Worm (Caenorhabditis elegans) whole organism, early embryonic: ENCODE measurements around the gene asd-1.

Experiments used
- B0310.2 ChIP-seq: sonication (generic microtip); optimal IDR thresholded peaks from 2 replicates; lab custom pipeline; 2016; ENCODE audit warnings: mild to moderate bottlenecking, missing genetic modification characterization, missing compliant biosample characterization
- F13C5.2 ChIP-seq: sonication (generic microtip); optimal IDR thresholded peaks from 2 replicates; lab custom pipeline; 2017; ENCODE audit warnings: mild to moderate bottlenecking, missing genetic modification characterization, inconsistent platforms, missing compliant biosample characterization
- aly-1 ChIP-seq: sonication (generic microtip); optimal IDR thresholded peaks from 2 replicates; lab custom pipeline; 2016; ENCODE audit warnings: missing genetic modification characterization, missing compliant biosample characterization
- ama-1 ChIP-seq: fragments of 150-350 bp; optimal IDR thresholded peaks from 2 replicates; lab custom pipeline; 2014
- ceh-13 ChIP-seq: fragments of 200-800 bp; sonication (Bioruptor generic); optimal IDR thresholded peaks from 2 replicates; lab custom pipeline; 2018; ENCODE audit warnings: mild to moderate bottlenecking, missing genetic modification characterization, missing compliant biosample characterization
- ceh-36 ChIP-seq: sonication (generic microtip); optimal IDR thresholded peaks from 2 replicates; lab custom pipeline; 2016; ENCODE audit warnings: missing genetic modification characterization, inconsistent platforms, missing compliant biosample characterization
- ets-7 ChIP-seq: sonication (generic microtip); optimal IDR thresholded peaks from 2 replicates; lab custom pipeline; 2016; ENCODE audit warnings: missing genotype, missing genetic modification characterization, missing compliant biosample characterization
- flt-1 ChIP-seq: fragments of 200-800 bp; sonication (Bioruptor generic); IDR thresholded peaks from 2 replicates; pipeline ENCODE4 v1.3.6; 2022; ENCODE audit warnings: missing genetic modification characterization, missing compliant biosample characterization
- hmbx-1 ChIP-seq: sonication (generic microtip); optimal IDR thresholded peaks from 2 replicates; lab custom pipeline; 2016; ENCODE audit warnings: mild to moderate bottlenecking, missing genetic modification characterization, missing compliant biosample characterization
- hmg-4 ChIP-seq: fragments of 200-800 bp; sonication (Bioruptor generic); optimal IDR thresholded peaks from 2 replicates; lab custom pipeline; 2018; ENCODE audit warnings: mild to moderate bottlenecking, missing genetic modification characterization, missing compliant biosample characterization
- hnd-1 ChIP-seq: sonication (generic microtip); optimal IDR thresholded peaks from 2 replicates; lab custom pipeline; 2016; ENCODE audit warnings: missing genetic modification characterization, missing compliant biosample characterization
- pes-1 ChIP-seq: fragments of 200-800 bp; sonication (Bioruptor generic); IDR thresholded peaks from 2 replicates; pipeline ENCODE4 v1.3.6; 2022; ENCODE audit warnings: missing genetic modification reagents, missing genetic modification characterization, missing compliant biosample characterization
- scrt-1 ChIP-seq: fragments of 200-800 bp; sonication (Bioruptor generic); IDR thresholded peaks from 2 replicates; pipeline ENCODE4 v1.3.6; 2022; ENCODE audit warnings: missing genetic modification characterization, missing compliant biosample characterization
- sea-1 ChIP-seq: fragments of 200-800 bp; sonication (Bioruptor generic); conservative IDR thresholded peaks from 2 replicates; pipeline ENCODE4 v1.3.6; 2022; ENCODE audit warnings: missing genetic modification characterization, missing compliant biosample characterization
- tbx-11 ChIP-seq: fragments of 200-800 bp; sonication (Bioruptor generic); IDR thresholded peaks from 2 replicates; pipeline ENCODE4 v1.3.6; 2022; ENCODE audit warnings: missing genetic modification characterization, missing compliant biosample characterization
- tbx-37 ChIP-seq: fragments of 200-800 bp; sonication (Bioruptor generic); conservative IDR thresholded peaks from 2 replicates; pipeline ENCODE4 v1.3.6; 2022; ENCODE audit warnings: missing genetic modification reagents, missing genetic modification characterization, missing compliant biosample characterization
- tra-4 ChIP-seq: sonication (generic microtip); optimal IDR thresholded peaks from 2 replicates; lab custom pipeline; 2017; ENCODE audit warnings: missing genetic modification characterization, missing compliant biosample characterization

Gene asd-1

DNA sequence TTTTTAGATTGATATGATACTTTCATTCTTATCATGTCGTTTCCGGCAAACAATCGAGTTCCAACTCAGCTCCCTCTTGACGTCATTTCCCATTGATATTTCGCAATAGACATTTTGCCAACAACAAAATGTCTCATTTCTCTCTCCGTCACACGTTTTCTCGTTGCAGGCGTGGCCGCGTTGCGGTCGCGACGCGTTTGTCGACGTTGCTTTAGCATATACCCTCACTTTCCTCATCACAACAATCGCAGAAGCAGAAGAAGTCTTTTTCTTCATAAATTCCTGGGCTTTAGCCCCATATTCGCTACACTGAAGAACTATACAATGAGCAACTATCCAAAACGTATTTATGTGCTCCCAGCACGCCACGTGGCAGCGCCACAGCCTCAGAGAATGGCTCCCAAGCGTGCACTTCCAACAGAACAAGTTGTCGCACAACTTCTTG lies 3.4 kb upstream of the asd-1 start, which contains the start of gene xbp-1:
TSS of gene xbp-1 (plus strand) at position 151 of the 445 bp plus-strand sequence.
- no peak for TF ChIP-seq tra-4 (tag; lab: Kevin White, UChicago)
- peak; percentile 63 for TF ChIP-seq F13C5.2 (tag; lab: Kevin White, UChicago)
- 0 out of 2 replicates have a peak, but pooled peaks have one; percentile 21 for TF ChIP-seq sea-1
- peak; percentile 62 for TF ChIP-seq B0310.2
- peak; percentile 42 for TF ChIP-seq hmg-4 (GFP tag; lab: Kevin White, UChicago)
- TF ChIP-seq tbx-37: no peak
- peak; percentile 6 for TF ChIP-seq ama-1 (lab: Kevin White, UChicago)
- TF ChIP-seq hnd-1 (tag; lab: Kevin White, UChicago): no peak
- peak; percentile 15 for TF ChIP-seq aly-1 (tag; lab: Kevin White, UChicago)

DNA sequence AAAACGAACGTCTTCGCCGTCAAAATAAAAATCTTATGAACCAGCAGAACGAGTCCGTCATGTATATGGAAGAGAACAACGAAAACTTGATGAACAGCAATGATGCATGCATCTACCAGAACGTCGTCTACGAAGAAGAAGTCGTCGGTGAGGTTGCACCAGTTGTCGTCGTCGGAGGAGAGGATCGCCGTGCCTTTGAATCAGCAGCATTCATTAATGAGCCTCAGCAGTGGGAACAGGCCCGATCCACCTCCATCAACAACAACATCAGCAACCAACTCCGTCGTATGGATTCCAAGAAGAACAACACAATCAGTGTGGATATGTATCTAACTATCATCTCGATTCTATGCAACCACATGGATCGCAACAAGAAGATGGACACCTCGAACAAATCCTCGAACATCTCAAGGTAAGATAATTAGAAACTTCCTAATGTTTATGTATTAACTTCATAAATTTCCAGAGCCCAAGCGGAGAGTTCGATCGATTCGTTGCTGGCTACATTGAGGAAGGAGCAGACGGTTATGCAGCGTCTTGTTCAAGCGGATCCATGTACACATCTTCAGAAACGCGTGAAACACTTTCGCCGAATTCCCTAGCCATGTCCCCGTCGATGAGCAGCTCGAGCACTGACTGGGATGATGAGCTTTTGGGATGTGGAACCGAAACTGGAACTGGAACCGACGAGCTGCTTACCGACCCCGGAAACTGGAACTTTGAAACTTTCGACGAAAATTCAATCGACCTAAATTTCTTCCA lies 2.6 kb upstream of the asd-1 start:
- TF ChIP-seq ceh-36 (tag; lab: Kevin White, UChicago) (no peak), hnd-1 (tag; lab: Kevin White, UChicago) (no peak), pes-1 (GFP tag; lab: Robert Waterston, UW) (no peak), hmg-4 (GFP tag; lab: Kevin White, UChicago) (no peak), F13C5.2 (tag; lab: Kevin White, UChicago) (no peak), ceh-13 (no peak), ets-7 (tag; lab: Kevin White, UChicago) (no peak), tbx-11 (no peak), B0310.2 (no peak), scrt-1 (GFP tag; lab: Robert Waterston, UW) (no peak), sea-1 (no peak), tbx-37 (no peak), aly-1 (tag; lab: Kevin White, UChicago) (no peak), tra-4 (tag; lab: Kevin White, UChicago) (no peak), hmbx-1 (tag; lab: Kevin White, UChicago) (no peak), ama-1 (lab: Kevin White, UChicago) (no peak), flt-1 (GFP tag; lab: Robert Waterston, UW) (no peak)

DNA sequence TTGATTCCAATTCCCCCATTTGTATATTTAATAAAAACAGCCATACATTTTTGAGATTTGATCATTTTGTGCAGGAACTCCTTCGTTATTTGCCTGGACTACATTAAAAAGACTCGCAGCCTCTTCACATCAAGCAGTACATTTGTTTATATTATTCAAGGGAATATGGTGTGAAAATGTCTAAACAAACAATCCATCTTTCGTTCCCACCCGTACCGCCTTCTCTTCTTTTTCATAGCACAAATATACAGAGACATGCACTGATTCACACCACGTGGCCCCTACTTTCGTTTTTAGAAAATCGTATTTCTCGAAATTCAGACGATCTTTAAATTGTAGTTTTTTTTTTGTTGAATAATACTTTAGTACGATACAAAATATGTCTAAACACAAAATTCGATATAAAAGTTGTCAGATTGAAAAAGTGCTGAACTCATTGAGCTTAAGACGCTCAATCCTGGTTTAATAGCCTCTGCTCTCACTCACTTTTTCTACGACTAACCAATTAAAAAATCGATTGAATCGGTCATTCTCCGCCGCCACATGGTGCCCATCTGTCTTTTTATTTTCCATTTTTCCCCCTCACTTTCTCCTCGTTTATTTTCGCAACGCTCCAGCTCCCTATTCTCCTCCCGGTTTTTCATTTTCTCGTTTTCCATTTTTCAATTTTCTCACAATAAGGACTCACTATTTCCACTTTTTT lies 1.6 kb upstream of the asd-1 start:
- TF ChIP-seq ets-7 (tag; lab: Kevin White, UChicago) (no peak), sea-1 (0 out of 2 replicates have a peak, but pooled peaks have one; percentile 35), tra-4 (tag; lab: Kevin White, UChicago) (no peak), tbx-37 (0 out of 2 replicates have a peak, but pooled peaks have one; percentile 5)

DNA sequence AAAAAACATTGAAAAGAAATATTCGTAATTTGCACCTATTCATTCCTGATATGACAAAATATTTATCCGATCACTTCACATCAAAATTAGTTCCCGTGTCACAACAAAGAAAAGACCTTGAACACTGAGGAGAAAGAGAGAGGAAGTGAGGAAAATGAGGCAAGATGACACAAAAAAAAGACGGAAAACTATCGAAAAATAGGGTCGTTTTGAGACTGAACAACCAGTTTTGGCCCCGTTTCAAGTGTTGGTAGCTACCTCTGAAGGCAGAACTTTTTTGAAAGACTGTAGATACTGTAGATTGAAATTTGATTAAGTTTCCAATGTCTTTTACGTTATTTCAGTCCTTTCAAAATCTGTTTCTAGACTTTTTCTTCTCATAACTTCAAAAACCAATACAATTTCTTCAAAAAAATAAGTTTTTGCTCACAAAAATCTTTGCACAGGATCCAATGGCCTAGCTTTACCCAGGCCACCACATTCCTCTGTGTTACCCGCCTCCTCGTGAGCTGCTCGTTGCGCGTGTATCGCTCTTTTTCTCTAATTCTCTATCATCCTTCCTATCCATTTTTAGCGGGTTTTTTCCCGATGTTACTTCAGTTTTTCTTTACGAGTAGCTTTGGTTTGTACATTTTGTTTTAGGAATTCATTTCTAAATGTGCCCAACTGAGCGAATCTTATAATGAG lies 641 bp upstream of the asd-1 start:
- no peak for TF ChIP-seq F13C5.2 (tag; lab: Kevin White, UChicago)
- no peak for TF ChIP-seq sea-1
- no peak for TF ChIP-seq hnd-1 (tag; lab: Kevin White, UChicago)
- TF ChIP-seq aly-1 (tag; lab: Kevin White, UChicago): no peak
- no peak for TF ChIP-seq hmbx-1 (tag; lab: Kevin White, UChicago)
- peak; percentile 41 for TF ChIP-seq hmg-4 (GFP tag; lab: Kevin White, UChicago)
- no peak for TF ChIP-seq ets-7 (tag; lab: Kevin White, UChicago)
- peak; percentile 59; the same call in 1 of the 2 replicates for TF ChIP-seq tbx-37
- TF ChIP-seq ceh-36 (tag; lab: Kevin White, UChicago): no peak
- no peak for TF ChIP-seq scrt-1 (GFP tag; lab: Robert Waterston, UW)

DNA sequence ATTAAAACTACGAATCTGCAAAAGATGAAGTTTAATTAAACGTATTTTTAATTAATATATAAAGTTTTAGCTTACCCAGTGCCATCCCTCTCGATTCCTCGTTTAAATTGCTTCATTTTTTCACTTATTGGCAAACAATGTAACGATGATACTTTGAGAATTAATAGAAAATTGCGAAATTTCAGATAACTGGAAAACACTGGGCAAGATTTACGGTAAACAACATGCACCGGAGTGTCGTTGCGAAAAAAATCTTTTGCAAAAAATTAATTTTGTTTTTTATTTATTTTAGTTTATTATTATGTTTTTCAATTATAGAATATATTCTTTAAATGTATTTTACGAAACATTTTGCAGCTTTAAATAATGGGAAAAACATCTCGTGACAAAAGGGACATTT lies 7.0 kb downstream of the asd-1 start, which contains the start of the genes pelo-1 and R74.7:
TSS of gene pelo-1 (minus strand) at position 151 of the 400 bp plus-strand sequence.
TSS of gene R74.7 (plus strand) at position 358 of the 400 bp plus-strand sequence.
- no peak for TF ChIP-seq pes-1 (GFP tag; lab: Robert Waterston, UW)
- TF ChIP-seq tbx-37: no peak
- TF ChIP-seq ceh-13: no peak
- TF ChIP-seq aly-1 (tag; lab: Kevin White, UChicago): no peak
- no peak for TF ChIP-seq hmg-4 (GFP tag; lab: Kevin White, UChicago)
- TF ChIP-seq F13C5.2 (tag; lab: Kevin White, UChicago): no peak
- no peak for TF ChIP-seq tra-4 (tag; lab: Kevin White, UChicago)
- TF ChIP-seq ceh-36 (tag; lab: Kevin White, UChicago): no peak
- TF ChIP-seq hnd-1 (tag; lab: Kevin White, UChicago): no peak
- no peak for TF ChIP-seq ama-1 (lab: Kevin White, UChicago)
- no peak for TF ChIP-seq flt-1 (GFP tag; lab: Robert Waterston, UW)
- no peak for TF ChIP-seq ets-7 (tag; lab: Kevin White, UChicago)
- TF ChIP-seq scrt-1 (GFP tag; lab: Robert Waterston, UW): no peak
- TF ChIP-seq sea-1: no peak
- no peak for TF ChIP-seq hmbx-1 (tag; lab: Kevin White, UChicago)

DNA sequence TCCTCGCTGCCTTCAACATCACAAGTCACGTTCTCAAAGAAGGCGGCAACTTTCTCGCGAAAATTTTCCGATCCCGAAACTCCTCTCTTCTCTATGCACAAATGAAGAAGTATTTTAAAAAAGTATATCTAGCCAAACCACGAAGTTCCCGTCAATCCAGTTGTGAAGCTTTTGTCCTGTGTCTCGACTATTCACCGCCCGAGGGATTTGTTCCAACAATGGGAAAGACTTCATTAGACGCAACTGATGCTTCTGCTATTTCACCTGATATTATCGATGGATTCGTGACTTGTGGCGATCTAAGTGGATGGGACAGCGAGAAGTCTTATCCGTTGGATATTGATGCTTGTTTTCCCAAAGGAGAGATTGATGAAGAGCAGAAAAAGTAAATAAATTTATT lies 7.9 kb downstream of the asd-1 start:
- no peak for TF ChIP-seq tbx-11
- TF ChIP-seq ets-7 (tag; lab: Kevin White, UChicago): no peak
- no peak for TF ChIP-seq flt-1 (GFP tag; lab: Robert Waterston, UW)
- no peak for TF ChIP-seq hmbx-1 (tag; lab: Kevin White, UChicago)
- no peak for TF ChIP-seq hmg-4 (GFP tag; lab: Kevin White, UChicago)
- TF ChIP-seq pes-1 (GFP tag; lab: Robert Waterston, UW): no peak
- no peak for TF ChIP-seq B0310.2
- TF ChIP-seq tbx-37: no peak
- no peak for TF ChIP-seq scrt-1 (GFP tag; lab: Robert Waterston, UW)
- TF ChIP-seq ceh-36 (tag; lab: Kevin White, UChicago): no peak
- no peak for TF ChIP-seq tra-4 (tag; lab: Kevin White, UChicago)
- TF ChIP-seq ceh-13: no peak
- TF ChIP-seq F13C5.2 (tag; lab: Kevin White, UChicago): no peak
- TF ChIP-seq ama-1 (lab: Kevin White, UChicago): no peak
- no peak for TF ChIP-seq aly-1 (tag; lab: Kevin White, UChicago)
- TF ChIP-seq hnd-1 (tag; lab: Kevin White, UChicago): no peak
